Fruit fly (Drosophila melanogaster): ENCODE results near the gene modSP.

modSP gene

DNA sequence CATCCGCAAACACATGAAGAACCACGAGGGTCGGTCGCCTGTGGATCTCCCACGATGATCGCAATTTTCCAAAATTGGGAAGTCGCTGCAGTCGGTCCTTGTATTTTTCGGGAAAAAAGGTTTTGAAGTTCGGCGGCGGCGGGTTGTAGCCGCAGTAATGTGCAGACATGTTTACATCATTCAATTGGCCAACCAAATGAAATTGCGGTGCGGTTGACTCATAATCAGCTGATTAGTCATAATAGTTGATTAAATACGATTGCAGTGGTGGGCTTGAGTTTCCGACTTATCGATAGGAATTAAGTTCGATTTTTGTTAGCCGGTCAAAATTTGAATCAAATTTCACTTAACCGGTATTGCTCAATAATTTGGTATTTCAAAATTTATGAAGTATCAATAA lies 3.4 kb downstream of the modSP start, which contains the start of gene CG14907:
TSS of gene CG14907 (minus strand) at position 229 of the 400 bp plus-strand sequence.
- TF ChIP-seq psq (optimal IDR thresholded peaks at IDR 0.05) (no peak), CG8478 (optimal IDR thresholded peaks at IDR 0.05) (no peak), usp (GFP tag; optimal IDR thresholded peaks at IDR 0.05) (no peak), EcR (GFP tag; optimal IDR thresholded peaks at IDR 0.05) (no peak), Dll (optimal IDR thresholded peaks at IDR 0.05) (no peak), pan (optimal IDR thresholded peaks at IDR 0.05) (no peak)

DNA sequence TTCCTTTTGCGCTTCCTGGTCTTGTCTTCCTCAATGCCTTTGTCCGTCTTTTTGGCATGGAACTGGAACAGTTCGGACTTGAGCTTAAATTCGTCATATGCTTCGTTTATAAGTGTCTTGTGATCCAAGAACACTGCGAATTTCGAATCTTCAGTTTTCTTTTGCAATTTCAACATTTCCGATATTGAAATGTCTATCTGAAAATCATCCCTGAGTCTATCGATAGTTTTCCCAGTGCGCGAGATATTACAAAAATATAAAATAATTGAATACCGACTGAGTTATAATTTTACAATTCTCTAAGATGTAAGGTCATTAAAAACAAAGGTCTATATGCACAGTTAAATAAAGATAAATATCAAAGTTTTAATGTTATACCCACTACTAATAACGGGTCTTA lies 4.5 kb downstream of the modSP start, which contains the start of gene Mettl4:
TSS of gene Mettl4 (minus strand) at position 208 of the 400 bp plus-strand sequence.
- TF ChIP-seq Dll (optimal IDR thresholded peaks at IDR 0.05) (no peak), usp (GFP tag; optimal IDR thresholded peaks at IDR 0.05) (no peak), psq (optimal IDR thresholded peaks at IDR 0.05) (no peak), EcR (GFP tag; optimal IDR thresholded peaks at IDR 0.05) (no peak), pan (optimal IDR thresholded peaks at IDR 0.05) (no peak), CG8478 (optimal IDR thresholded peaks at IDR 0.05) (no peak)

DNA sequence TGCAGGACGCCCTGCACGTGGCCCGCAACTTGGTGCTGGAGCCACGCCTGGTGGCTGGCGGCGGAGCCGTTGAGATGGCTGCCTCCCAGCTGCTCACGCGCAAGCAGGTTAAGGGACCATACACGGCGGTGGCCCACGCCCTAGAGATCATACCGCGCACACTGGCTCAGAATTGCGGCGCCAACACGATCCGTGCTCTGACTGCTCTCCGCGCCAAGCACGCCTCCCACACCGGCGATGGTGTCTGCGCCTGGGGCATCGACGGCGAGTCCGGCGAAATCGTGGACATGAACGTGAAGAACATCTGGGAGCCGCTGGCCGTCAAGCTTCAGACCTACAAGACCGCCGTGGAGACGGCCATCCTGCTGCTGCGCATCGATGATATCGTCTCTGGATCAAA lies 6.2 kb downstream of the modSP start:
- no peak for TF ChIP-seq CG8478 (optimal IDR thresholded peaks at IDR 0.05)
- no peak for TF ChIP-seq Dll (optimal IDR thresholded peaks at IDR 0.05)
- no peak for TF ChIP-seq usp (GFP tag; optimal IDR thresholded peaks at IDR 0.05)
- no peak for TF ChIP-seq pan (optimal IDR thresholded peaks at IDR 0.05)
- no peak for TF ChIP-seq EcR (GFP tag; optimal IDR thresholded peaks at IDR 0.05)
- TF ChIP-seq psq (optimal IDR thresholded peaks at IDR 0.05): no peak

DNA sequence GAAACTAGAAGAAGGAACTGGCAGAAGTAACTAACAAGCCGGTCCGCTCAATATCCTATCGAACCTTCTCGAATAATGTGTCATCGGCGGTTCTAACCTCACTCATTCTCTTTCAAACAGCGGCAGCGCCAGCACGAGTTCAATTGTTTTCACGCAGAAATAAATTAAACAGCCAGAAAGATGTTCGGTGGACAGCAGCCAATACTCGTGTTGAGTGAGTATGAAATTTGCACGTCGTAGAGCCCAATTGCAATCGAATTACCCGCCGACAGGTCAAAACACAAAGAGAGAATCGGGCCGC lies 7.8 kb downstream of the modSP start:
- TF ChIP-seq CG8478 (optimal IDR thresholded peaks at IDR 0.05) (no peak), psq (optimal IDR thresholded peaks at IDR 0.05) (no peak), EcR (GFP tag; optimal IDR thresholded peaks at IDR 0.05) (no peak), Dll (optimal IDR thresholded peaks at IDR 0.05) (no peak), pan (optimal IDR thresholded peaks at IDR 0.05) (no peak), usp (GFP tag; optimal IDR thresholded peaks at IDR 0.05) (no peak)

DNA sequence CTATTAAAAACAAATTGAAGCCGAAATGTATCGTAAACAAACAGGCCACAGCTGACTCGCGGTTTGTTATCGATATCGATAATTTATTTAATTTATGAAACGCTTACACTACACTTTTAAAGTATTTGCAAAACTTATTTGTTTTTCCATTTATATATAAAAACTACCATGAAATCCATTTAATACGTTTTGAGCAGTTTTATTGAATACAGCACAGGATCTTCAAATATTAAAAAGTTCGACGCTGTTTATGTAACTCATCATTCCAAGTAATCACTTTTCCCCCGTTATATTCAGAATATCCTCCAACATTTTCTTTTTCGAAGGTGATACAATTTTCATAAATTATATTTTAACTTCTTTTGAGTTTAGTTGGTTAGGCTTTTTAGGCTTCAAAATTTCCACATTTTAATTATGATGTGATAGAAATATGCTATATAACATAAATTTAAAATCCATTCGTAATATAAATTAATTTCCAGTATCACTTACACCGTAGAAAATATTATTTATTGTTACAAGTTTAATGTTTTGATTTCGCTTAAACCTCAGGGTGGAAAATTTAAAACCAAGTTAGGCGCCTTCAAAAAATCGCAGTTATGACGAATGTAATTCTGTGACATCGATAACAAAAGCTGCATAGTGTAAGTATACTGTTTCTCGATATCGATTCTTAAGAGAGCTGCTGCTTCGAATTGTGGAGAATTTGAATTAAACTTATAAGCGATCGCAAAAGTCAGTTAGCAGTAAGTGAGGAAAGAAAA lies 8.3 kb downstream of the modSP start, which contains the start of the genes CG10324 and CCT3:
TSS of gene CG10324 (minus strand) at position 53 of the 764 bp plus-strand sequence.
TSS of gene CCT3 (plus strand) at position 654 of the 764 bp plus-strand sequence.
- TF ChIP-seq CG8478 (optimal IDR thresholded peaks at IDR 0.05) (no peak), pan (optimal IDR thresholded peaks at IDR 0.05) (no peak), EcR (GFP tag; optimal IDR thresholded peaks at IDR 0.05) (no peak), usp (GFP tag; optimal IDR thresholded peaks at IDR 0.05) (no peak), Dll (optimal IDR thresholded peaks at IDR 0.05) (no peak), psq (optimal IDR thresholded peaks at IDR 0.05) (no peak)

DNA sequence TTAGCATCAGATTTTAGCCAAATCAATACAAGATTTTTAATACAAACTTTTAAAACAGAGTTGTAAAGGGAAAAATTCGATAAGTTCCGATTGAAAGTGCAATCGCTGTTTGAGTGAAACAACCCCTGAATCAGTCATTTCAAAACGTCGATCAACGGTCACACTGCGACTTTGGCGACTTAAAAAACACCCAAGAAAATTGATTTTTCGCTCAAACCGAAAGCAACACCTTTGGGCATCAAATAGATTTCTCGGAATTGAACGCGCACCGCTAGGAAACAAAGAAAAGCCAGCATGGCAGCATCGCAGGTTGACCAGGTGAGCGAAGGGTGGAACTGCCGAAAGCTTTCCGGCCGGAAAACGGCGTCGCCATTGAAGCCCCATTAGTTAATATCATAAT lies 11.9 kb downstream of the modSP start, which contains the start of gene Arl6IP1:
TSS of gene Arl6IP1 (plus strand) at position 15 of the 400 bp plus-strand sequence.
- no peak for TF ChIP-seq usp (GFP tag; optimal IDR thresholded peaks at IDR 0.05)
- no peak for TF ChIP-seq Dll (optimal IDR thresholded peaks at IDR 0.05)
- TF ChIP-seq psq (optimal IDR thresholded peaks at IDR 0.05): no peak
- no peak for TF ChIP-seq pan (optimal IDR thresholded peaks at IDR 0.05)

DNA sequence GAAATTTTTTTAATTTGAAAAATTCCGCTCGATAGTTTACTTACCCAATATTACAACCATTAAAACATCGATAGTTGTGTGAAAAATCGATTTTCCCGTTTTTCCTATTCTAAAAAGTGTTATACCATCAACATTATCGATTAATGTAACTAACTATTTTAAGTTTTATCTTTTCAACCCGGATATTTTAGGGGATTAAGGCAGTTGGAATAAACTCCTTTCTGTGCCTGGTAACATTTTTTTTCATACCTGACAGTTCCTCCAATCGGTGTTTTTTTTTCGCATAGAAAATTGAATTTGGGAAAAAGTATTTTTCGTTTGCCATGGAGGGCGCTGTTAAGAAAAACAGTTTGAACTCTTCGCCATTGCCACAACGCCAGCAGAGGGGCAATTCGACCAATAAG lies 15.5 kb downstream of the modSP start, which contains the start of gene nonA-l:
TSS of gene nonA-l (plus strand) at position 201 of the 404 bp plus-strand sequence.
- no peak for TF ChIP-seq EcR (GFP tag; optimal IDR thresholded peaks at IDR 0.05)
- TF ChIP-seq Dll (optimal IDR thresholded peaks at IDR 0.05): no peak
- TF ChIP-seq psq (optimal IDR thresholded peaks at IDR 0.05): no peak
- TF ChIP-seq usp (GFP tag; optimal IDR thresholded peaks at IDR 0.05): no peak
- no peak for TF ChIP-seq pan (optimal IDR thresholded peaks at IDR 0.05)
- TF ChIP-seq CG8478 (optimal IDR thresholded peaks at IDR 0.05): no peak

DNA sequence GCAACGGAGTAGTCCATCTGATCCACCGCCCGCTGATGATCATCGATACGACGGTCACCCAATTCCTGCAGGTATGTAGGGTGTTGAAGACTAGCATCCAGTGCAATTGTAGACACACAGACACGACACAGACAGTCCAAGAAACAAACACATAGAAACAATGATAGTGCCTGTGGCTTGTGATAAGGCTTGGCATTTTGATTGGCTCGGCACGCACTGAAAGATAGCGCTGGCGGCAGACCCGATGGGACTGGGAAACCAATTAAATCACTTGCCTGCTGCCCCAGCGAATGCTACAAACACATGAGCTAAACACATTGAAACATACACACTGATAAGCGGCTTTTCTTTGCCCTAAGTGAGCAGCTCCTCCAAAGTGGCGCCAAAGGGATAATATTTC lies 22.8 kb downstream of the modSP start:
- no peak for TF ChIP-seq pan (optimal IDR thresholded peaks at IDR 0.05)
- TF ChIP-seq psq (optimal IDR thresholded peaks at IDR 0.05): no peak
- TF ChIP-seq EcR (GFP tag; optimal IDR thresholded peaks at IDR 0.05): no peak
- TF ChIP-seq usp (GFP tag; optimal IDR thresholded peaks at IDR 0.05): no peak
- TF ChIP-seq CG8478 (optimal IDR thresholded peaks at IDR 0.05): no peak
- TF ChIP-seq Dll (optimal IDR thresholded peaks at IDR 0.05): no peak

DNA sequence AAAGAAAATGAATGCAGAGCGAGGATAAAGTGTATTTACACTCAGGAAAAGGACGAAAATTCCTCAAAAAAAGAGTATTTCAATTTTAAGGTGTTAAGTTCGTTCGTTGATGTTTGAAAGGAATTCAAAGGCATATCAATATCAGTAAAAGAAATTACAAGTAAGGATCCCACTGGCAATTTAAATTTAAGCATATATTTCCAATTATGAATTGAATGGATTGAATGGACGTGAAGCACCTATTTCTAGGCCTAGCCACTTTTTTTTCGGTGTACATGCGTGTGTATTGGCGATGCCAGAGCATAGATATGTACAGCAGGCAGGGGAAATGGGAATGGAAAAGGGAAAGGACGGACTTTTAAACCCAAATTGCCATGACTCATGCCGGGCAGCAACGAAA lies 24.9 kb downstream of the modSP start:
- no peak for TF ChIP-seq Dll (optimal IDR thresholded peaks at IDR 0.05)
- TF ChIP-seq pan (optimal IDR thresholded peaks at IDR 0.05): no peak
- TF ChIP-seq psq (optimal IDR thresholded peaks at IDR 0.05): no peak
- no peak for TF ChIP-seq EcR (GFP tag; optimal IDR thresholded peaks at IDR 0.05)

DNA sequence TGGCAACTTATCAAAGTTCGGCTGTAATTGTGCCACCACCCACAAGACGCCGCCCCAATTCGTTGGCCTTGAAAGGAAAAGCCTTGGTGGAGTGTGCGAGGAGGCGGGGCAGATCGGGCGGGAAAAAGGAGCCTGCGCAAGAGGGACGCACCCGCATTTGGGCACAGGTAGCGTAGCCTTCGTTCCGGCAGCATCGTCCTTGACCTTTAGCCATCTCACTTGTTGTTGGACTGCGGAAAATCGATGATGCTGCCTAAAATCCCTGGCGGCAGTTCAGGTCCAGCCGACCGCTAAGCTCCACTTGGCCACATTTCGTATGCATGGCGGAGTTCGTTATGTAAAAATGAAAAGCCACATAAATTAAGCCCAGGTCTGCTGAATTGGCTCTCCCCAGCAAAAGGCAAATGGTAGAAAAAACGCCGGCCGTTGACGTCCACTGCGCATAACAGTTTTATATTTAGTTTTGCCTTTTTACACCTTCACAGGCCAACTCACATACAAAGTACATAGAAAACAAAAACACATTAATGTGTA lies 28.5 kb downstream of the modSP start:
- TF ChIP-seq psq (optimal IDR thresholded peaks at IDR 0.05): no peak
- no peak for TF ChIP-seq Dll (optimal IDR thresholded peaks at IDR 0.05)
- no peak for TF ChIP-seq usp (GFP tag; optimal IDR thresholded peaks at IDR 0.05)
- no peak for TF ChIP-seq CG8478 (optimal IDR thresholded peaks at IDR 0.05)
- TF ChIP-seq pan (optimal IDR thresholded peaks at IDR 0.05): no peak
- TF ChIP-seq EcR (GFP tag; optimal IDR thresholded peaks at IDR 0.05): no peak

DNA sequence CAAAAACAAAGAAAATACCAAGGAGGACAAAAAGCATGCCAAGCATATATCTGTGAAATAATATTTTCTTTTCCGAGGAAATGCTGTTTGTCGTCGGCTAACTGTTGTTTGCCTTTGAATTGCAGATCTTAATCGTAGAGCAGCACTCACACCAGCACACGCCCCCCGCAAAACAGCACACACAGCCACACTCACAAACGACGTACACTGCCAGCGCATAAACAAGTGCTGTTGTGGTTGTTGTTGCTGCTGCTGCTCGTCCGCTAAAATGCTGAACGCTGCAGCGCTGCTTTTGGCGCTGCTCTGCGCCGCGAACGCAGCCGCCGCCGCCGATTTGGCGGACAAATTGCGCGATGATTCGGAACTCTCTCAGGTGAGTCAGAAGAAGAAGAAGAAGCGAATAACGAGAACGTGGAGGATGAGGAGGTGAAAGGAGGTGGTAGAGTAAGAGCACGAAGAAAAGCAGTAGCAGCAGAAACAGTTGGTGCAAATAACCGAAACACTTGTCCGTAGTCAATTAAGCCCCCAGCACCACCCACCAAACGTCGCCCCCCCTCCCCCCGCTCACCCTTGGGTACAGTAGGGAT lies 29.5 kb downstream of the modSP start:
- TF ChIP-seq Dll (optimal IDR thresholded peaks at IDR 0.05) (peak; percentile 8), usp (GFP tag; optimal IDR thresholded peaks at IDR 0.05) (no peak)
